Worm (Caenorhabditis elegans) whole organism, L3 larva: Measurements from ENCODE around the gene lbp-9.

Experiments used
- R02D3.7 ChIP-seq: fragments of 150-350 bp; optimal IDR thresholded peaks from 2 replicates; lab custom pipeline; 2014; ENCODE audit warnings: missing biosample characterization, missing genetic modification characterization
- ZK546.5 ChIP-seq: sonication (generic microtip); optimal IDR thresholded peaks from 2 replicates; lab custom pipeline; 2017; ENCODE audit warnings: missing biosample characterization, missing genetic modification characterization
- aly-2 ChIP-seq: fragments of 150-350 bp; optimal IDR thresholded peaks from 2 replicates; lab custom pipeline; 2014; ENCODE audit warnings: missing biosample characterization, missing genetic modification characterization
- ama-1 ChIP-seq: fragments of 150-350 bp; optimal IDR thresholded peaks from 2 replicates; lab custom pipeline; 2018
- ceh-16 ChIP-seq: sonication (generic microtip); optimal IDR thresholded peaks from 2 replicates; lab custom pipeline; 2017; ENCODE audit warnings: missing biosample characterization, missing genetic modification characterization
- ceh-28 ChIP-seq: fragments of 150-350 bp; optimal IDR thresholded peaks from 2 replicates; lab custom pipeline; 2014; ENCODE audit warnings: missing biosample characterization, missing genetic modification reagents, missing genetic modification characterization
- ceh-82 ChIP-seq: fragments of 150-350 bp; optimal IDR thresholded peaks from 2 replicates; lab custom pipeline; 2014; ENCODE audit warnings: missing biosample characterization, missing genetic modification characterization
- ceh-9 ChIP-seq: sonication (generic microtip); optimal IDR thresholded peaks from 2 replicates; lab custom pipeline; 2018; ENCODE audit warnings: missing biosample characterization, missing genetic modification characterization
- daf-12 ChIP-seq: fragments of 150-350 bp; optimal IDR thresholded peaks from 2 replicates; lab custom pipeline; 2014; ENCODE audit warnings: missing biosample characterization, missing genetic modification reagents, missing genetic modification characterization
- egl-27 ChIP-seq: sonication (generic microtip); optimal IDR thresholded peaks from 4 replicates; lab custom pipeline; 2017; ENCODE audit warnings: missing biosample characterization, missing genetic modification reagents, missing genetic modification characterization
- egl-5 ChIP-seq: fragments of 150-350 bp; optimal IDR thresholded peaks from 2 replicates; lab custom pipeline; 2017; ENCODE audit warnings: missing biosample characterization, missing genetic modification reagents, missing genetic modification characterization, inconsistent platforms
- elt-1 ChIP-seq: fragments of 150-350 bp; optimal IDR thresholded peaks from 2 replicates; lab custom pipeline; 2014; ENCODE audit warnings: missing biosample characterization, missing genetic modification characterization
- fkh-10 ChIP-seq: sonication (generic microtip); optimal IDR thresholded peaks from 2 replicates; lab custom pipeline; 2017; ENCODE audit warnings: missing biosample characterization, missing genetic modification reagents, missing genetic modification characterization
- fkh-2 ChIP-seq: fragments of 150-350 bp; optimal IDR thresholded peaks from 2 replicates; lab custom pipeline; 2014; ENCODE audit warnings: missing biosample characterization, missing genetic modification reagents, missing genetic modification characterization
- fos-1 ChIP-seq: fragments of 150-350 bp; optimal IDR thresholded peaks from 2 replicates; lab custom pipeline; 2014; ENCODE audit warnings: missing biosample characterization, missing genetic modification characterization
- hmg-11 ChIP-seq: sonication (generic microtip); optimal IDR thresholded peaks from 2 replicates; lab custom pipeline; 2016; ENCODE audit warnings: missing genetic modification characterization, missing compliant biosample characterization
- jun-1 ChIP-seq: fragments of 150-350 bp; optimal IDR thresholded peaks from 2 replicates; lab custom pipeline; 2014; ENCODE audit warnings: missing biosample characterization, missing genetic modification reagents, missing genetic modification characterization
- lin-39 ChIP-seq: fragments of 150-350 bp; optimal IDR thresholded peaks from 2 replicates; lab custom pipeline; 2018; ENCODE audit warnings: missing biosample characterization, missing genetic modification reagents, missing genetic modification characterization
- lsy-12 ChIP-seq: sonication (generic microtip); optimal IDR thresholded peaks from 2 replicates; lab custom pipeline; 2016; ENCODE audit warnings: mild to moderate bottlenecking, missing genetic modification characterization, missing compliant biosample characterization
- mdl-1 ChIP-seq: fragments of 150-350 bp; optimal IDR thresholded peaks from 2 replicates; lab custom pipeline; 2014; ENCODE audit warnings: missing biosample characterization, missing genetic modification characterization
- mml-1 ChIP-seq: fragments of 150-350 bp; sonication (generic microtip); optimal IDR thresholded peaks from 3 replicates; lab custom pipeline; 2014; ENCODE audit warnings: missing biosample characterization, missing genetic modification characterization
- nfya-1 ChIP-seq: sonication (generic microtip); optimal IDR thresholded peaks from 2 replicates; lab custom pipeline; 2017; ENCODE audit warnings: missing genetic modification characterization, mild to moderate bottlenecking, missing compliant biosample characterization, antibody characterized with exemption, moderate library complexity; ENCODE audit not compliant: insufficient read depth
- nhr-11 ChIP-seq: fragments of 150-350 bp; optimal IDR thresholded peaks from 2 replicates; lab custom pipeline; 2014; ENCODE audit warnings: missing biosample characterization, missing genetic modification characterization
- nhr-12 ChIP-seq: fragments of 150-350 bp; optimal IDR thresholded peaks from 2 replicates; lab custom pipeline; 2014; ENCODE audit warnings: missing biosample characterization, missing genetic modification characterization
- nhr-23 ChIP-seq: fragments of 150-350 bp; optimal IDR thresholded peaks from 2 replicates; lab custom pipeline; 2014; ENCODE audit warnings: missing biosample characterization, missing genetic modification reagents, missing genetic modification characterization
- nhr-43 ChIP-seq: sonication (generic microtip); optimal IDR thresholded peaks from 2 replicates; lab custom pipeline; 2016; ENCODE audit warnings: mild to moderate bottlenecking, missing genetic modification characterization, missing compliant biosample characterization; ENCODE audit not compliant: poor library complexity, severe bottlenecking
- nhr-76 ChIP-seq: fragments of 150-350 bp; sonication (generic microtip); optimal IDR thresholded peaks from 5 replicates; lab custom pipeline; 2014; ENCODE audit warnings: missing biosample characterization, missing genetic modification characterization
- nhr-77 ChIP-seq: fragments of 150-350 bp; optimal IDR thresholded peaks from 2 replicates; lab custom pipeline; 2014; ENCODE audit warnings: missing biosample characterization, missing genetic modification characterization
- pha-4 ChIP-seq: fragments of 150-350 bp; optimal IDR thresholded peaks from 2 replicates; lab custom pipeline; 2014; ENCODE audit warnings: missing biosample characterization, missing genetic modification reagents, missing genetic modification characterization
- pqm-1 ChIP-seq: fragments of 150-350 bp; optimal IDR thresholded peaks from 2 replicates; lab custom pipeline; 2017; ENCODE audit warnings: missing biosample characterization, missing genetic modification characterization, inconsistent platforms
- skn-1 ChIP-seq: fragments of 150-350 bp; optimal IDR thresholded peaks from 2 replicates; lab custom pipeline; 2014; ENCODE audit warnings: missing biosample characterization, missing genetic modification characterization
- snpc-4 ChIP-seq: fragments of 150-350 bp; optimal IDR thresholded peaks from 2 replicates; lab custom pipeline; 2014; ENCODE audit warnings: missing biosample characterization, missing genetic modification characterization
- tbx-2 ChIP-seq: sonication (generic microtip); optimal IDR thresholded peaks from 2 replicates; lab custom pipeline; 2016; ENCODE audit warnings: mild to moderate bottlenecking, missing genetic modification characterization, missing compliant biosample characterization
- unc-39 ChIP-seq: sonication (generic microtip); optimal IDR thresholded peaks from 4 replicates; lab custom pipeline; 2017; ENCODE audit warnings: missing biosample characterization, missing genetic modification characterization
- unc-62 ChIP-seq: fragments of 150-350 bp; sonication (generic microtip); optimal IDR thresholded peaks from 4 replicates; lab custom pipeline; 2014; ENCODE audit warnings: missing biosample characterization, missing genetic modification reagents, missing genetic modification characterization
- zag-1 ChIP-seq: fragments of 150-350 bp; optimal IDR thresholded peaks from 2 replicates; lab custom pipeline; 2014; ENCODE audit warnings: missing biosample characterization, missing genetic modification characterization
- ztf-11 ChIP-seq: fragments of 150-350 bp; optimal IDR thresholded peaks from 2 replicates; lab custom pipeline; 2014; ENCODE audit warnings: missing biosample characterization, missing genetic modification characterization
- ztf-4 ChIP-seq: fragments of 150-350 bp; optimal IDR thresholded peaks from 2 replicates; lab custom pipeline; 2014; ENCODE audit warnings: missing biosample characterization, missing genetic modification characterization

The lbp-9 gene

DNA sequence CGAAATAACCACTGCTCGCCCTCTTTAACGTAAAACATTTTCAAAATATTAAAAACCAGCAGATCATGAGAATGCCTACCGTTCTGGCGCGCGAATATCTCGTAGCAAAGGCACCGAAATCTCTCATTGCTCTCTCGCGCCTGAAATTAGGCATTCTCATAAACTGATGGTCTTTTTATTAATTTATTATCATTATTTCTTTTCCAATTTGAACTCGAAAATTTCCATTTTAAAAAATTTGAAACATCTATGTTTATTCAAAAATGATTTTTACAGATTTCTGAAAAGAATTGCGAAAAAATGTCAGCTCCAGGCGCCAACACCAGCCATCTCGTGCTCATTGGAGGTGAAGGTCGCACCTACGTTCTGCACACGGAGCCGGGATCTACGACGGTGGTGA, 38.4 kb upstream of the lbp-9 start, which contains the start of gene F59A7.12:
F59A7.12 (plus strand) TSS at position 301 of the 400 bp plus-strand sequence.
- TF ChIP-seq jun-1 (tag; lab: Kevin White, UChicago): no peak
- TF ChIP-seq tbx-2 (tag; lab: Kevin White, UChicago): no peak
- no peak for TF ChIP-seq ceh-28 (tag; lab: Kevin White, UChicago)
- no peak for TF ChIP-seq ceh-82
- TF ChIP-seq hmg-11: no peak
- no peak for TF ChIP-seq ztf-4 (tag; lab: Kevin White, UChicago)
- TF ChIP-seq fos-1 (tag; lab: Kevin White, UChicago): no peak
- TF ChIP-seq, all 47 proteins: peak for 0

DNA sequence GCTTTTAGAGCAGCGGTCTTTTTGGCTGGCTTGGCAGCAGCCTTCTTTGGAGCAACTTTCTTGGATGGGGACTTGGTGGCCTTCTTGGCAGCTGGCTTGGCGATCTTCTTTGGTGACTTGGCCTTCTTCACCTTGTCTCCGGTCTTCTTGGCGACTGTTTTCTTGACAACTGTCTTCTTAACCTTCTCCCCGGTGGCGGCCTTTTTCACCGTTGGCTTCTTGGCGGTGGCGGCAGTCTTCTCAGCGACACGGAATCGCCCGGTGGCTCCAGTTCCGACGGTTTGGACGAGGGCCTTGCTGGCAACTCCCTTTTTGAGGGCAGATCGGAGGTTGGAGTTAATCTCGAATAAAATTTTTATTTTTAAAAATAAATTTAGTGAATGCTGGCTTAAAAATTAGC, 37.6 kb upstream of the lbp-9 start:
- TF ChIP-seq snpc-4 (tag; lab: Kevin White, UChicago): no peak
- no peak for TF ChIP-seq ama-1 (lab: Kevin White, UChicago)
- TF ChIP-seq egl-27 (tag; lab: Kevin White, UChicago): no peak
- no peak for TF ChIP-seq fos-1 (tag; lab: Kevin White, UChicago)
- no peak for TF ChIP-seq fkh-10
- TF ChIP-seq nhr-76 (tag; lab: Kevin White, UChicago): no peak
- TF ChIP-seq unc-39 (tag; lab: Kevin White, UChicago): no peak
- no peak for TF ChIP-seq ceh-16 (tag; lab: Kevin White, UChicago)
- no peak for TF ChIP-seq ceh-9 (tag; lab: Kevin White, UChicago)

DNA sequence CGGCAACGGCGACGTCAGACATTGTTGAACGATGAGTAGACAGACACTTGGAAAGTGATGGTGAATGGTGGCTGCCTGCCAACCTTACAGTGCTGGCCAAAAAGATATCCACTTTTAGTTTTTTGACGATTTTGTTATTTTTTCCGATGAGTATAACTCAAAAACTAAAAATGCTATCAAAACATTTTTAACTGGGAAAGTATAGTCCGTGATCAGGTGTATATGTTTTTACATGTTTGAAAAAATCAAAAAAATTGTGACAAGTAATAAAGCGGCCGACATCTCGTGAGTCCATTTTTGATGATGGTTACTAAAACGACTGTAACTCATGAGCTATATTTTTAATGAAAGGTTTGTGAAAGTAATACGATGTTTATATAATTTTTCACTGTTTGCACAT, 36.8 kb upstream of the lbp-9 start, which contains the start of gene hil-6:
hil-6 (minus strand) TSS at position 101 of the 400 bp plus-strand sequence.
- no peak for TF ChIP-seq ceh-82
- no peak for TF ChIP-seq nhr-11 (tag; lab: Kevin White, UChicago)
- TF ChIP-seq fkh-10: no peak
- no peak for TF ChIP-seq R02D3.7 (tag; lab: Kevin White, UChicago)
- TF ChIP-seq fkh-2 (tag; lab: Kevin White, UChicago): no peak
- no peak for TF ChIP-seq nhr-77
- TF ChIP-seq daf-12 (tag; lab: Kevin White, UChicago): no peak
- no peak for TF ChIP-seq ztf-11 (tag; lab: Kevin White, UChicago)
- TF ChIP-seq pha-4 (tag; lab: Kevin White, UChicago): no peak
- no peak for TF ChIP-seq ceh-16 (tag; lab: Kevin White, UChicago)
- no peak for TF ChIP-seq zag-1
- TF ChIP-seq jun-1 (tag; lab: Kevin White, UChicago): no peak
- TF ChIP-seq lin-39 (tag; lab: Kevin White, UChicago): no peak
- no peak for TF ChIP-seq egl-5 (tag; lab: Kevin White, UChicago)
- TF ChIP-seq ama-1 (lab: Kevin White, UChicago): no peak
- no peak for TF ChIP-seq nhr-12 (tag; lab: Kevin White, UChicago)
- no peak for TF ChIP-seq pqm-1
- no peak for TF ChIP-seq ZK546.5 (tag; lab: Kevin White, UChicago)
- TF ChIP-seq, all 47 proteins: peak for 0

DNA sequence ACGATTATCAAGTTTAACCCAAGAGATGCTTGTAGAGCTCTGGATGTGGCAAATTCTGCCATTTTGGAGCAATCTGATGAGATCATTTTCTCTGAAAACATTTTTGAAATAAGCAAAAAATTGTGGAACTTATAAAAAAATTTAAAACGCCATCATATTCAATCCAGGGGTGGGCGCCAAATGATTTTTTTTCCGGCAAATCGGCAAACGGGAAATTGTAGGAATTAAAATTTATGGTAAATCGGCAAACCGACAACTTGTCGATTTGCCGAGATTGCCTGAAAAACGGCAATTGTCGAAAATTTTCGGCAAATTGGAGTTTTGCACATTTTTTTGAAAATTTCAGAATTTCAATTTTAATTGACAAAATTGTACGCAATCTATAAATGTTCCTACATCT, 32.7 kb upstream of the lbp-9 start, which contains the start of gene srab-23:
srab-23 (minus strand) TSS at position 101 of the 400 bp plus-strand sequence.
- TF ChIP-seq daf-12 (tag; lab: Kevin White, UChicago): no peak
- TF ChIP-seq nhr-77: no peak
- TF ChIP-seq mdl-1 (tag; lab: Kevin White, UChicago): no peak
- TF ChIP-seq snpc-4 (tag; lab: Kevin White, UChicago): no peak
- no peak for TF ChIP-seq tbx-2 (tag; lab: Kevin White, UChicago)
- TF ChIP-seq unc-39 (tag; lab: Kevin White, UChicago): no peak
- TF ChIP-seq nhr-43 (tag; lab: Kevin White, UChicago): no peak
- no peak for TF ChIP-seq aly-2 (tag; lab: Kevin White, UChicago)

DNA sequence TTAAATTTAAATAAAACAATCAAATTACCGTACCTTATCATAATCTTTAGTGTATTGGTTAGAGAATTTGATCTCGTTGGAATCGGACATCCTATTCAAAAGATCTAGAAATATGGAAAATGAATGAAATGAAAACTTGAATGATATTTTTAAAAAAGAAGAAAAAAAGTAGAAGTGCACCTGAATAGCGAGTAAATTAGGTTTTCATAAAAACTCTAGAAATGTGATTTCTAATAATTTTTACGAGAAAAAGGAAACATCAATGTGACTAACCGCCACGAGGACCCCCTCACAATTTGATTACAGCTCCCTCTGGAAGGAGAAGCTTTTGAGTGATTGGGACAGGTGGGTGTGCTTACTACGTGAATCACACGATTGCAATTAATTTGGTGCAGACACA, 22.3 kb upstream of the lbp-9 start, which contains the start of gene Y40B10A.5:
Y40B10A.5 (minus strand) TSS at position 101 of the 400 bp plus-strand sequence.
- no peak for TF ChIP-seq aly-2 (tag; lab: Kevin White, UChicago)
- no peak for TF ChIP-seq mml-1 (tag; lab: Kevin White, UChicago)
- no peak for TF ChIP-seq tbx-2 (tag; lab: Kevin White, UChicago)
- TF ChIP-seq nhr-23 (tag; lab: Kevin White, UChicago): no peak
- no peak for TF ChIP-seq ceh-28 (tag; lab: Kevin White, UChicago)
- no peak for TF ChIP-seq unc-39 (tag; lab: Kevin White, UChicago)
- TF ChIP-seq zag-1: no peak
- TF ChIP-seq jun-1 (tag; lab: Kevin White, UChicago): no peak
- TF ChIP-seq lsy-12 (tag; lab: Kevin White, UChicago): no peak
- TF ChIP-seq hmg-11: no peak
- TF ChIP-seq skn-1 (tag; lab: Kevin White, UChicago): no peak
- TF ChIP-seq nhr-12 (tag; lab: Kevin White, UChicago): no peak
- TF ChIP-seq unc-62 (GFP tag; lab: Kevin White, UChicago): no peak
- no peak for TF ChIP-seq nfya-1
- TF ChIP-seq elt-1 (tag; lab: Kevin White, UChicago): no peak
- TF ChIP-seq nhr-76 (tag; lab: Kevin White, UChicago): no peak
- no peak for TF ChIP-seq daf-12 (tag; lab: Kevin White, UChicago)
